Fruit fly (Drosophila melanogaster): ENCODE results near the gene CG14852.

The CG14852 gene

DNA sequence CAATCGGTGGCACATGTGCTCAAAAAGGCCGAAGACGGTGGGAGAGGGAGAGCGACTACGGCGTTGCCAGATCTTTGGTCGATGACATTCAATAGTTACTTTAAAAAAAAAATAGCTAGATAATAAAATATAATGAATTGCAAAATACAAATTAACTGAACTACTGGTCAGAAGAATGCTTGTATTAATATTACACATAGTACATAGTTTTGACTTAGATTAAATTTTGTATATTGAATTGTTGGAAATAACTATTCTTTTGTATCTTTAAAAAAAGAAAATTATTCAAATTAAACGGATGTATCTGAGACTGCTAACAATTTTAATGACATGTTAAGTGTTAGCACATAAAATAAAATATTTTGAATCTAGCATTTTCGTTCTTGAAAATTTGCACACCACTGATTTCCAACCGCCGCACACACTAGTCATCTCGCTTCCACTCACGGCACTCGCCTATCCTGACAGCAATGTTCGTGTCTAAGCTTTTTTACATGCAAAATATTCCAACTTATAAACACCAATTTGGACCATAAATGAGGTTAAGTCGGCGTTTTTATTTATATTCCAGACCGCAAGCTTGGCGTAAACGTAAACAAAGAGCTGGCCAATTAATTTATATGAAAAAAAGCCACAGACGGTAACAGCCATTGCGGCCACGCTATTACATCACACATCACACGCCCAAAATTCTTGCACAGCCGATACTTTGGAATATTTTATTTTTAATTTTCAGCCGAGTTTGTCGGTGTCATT, 9.4 kb downstream of the CG14852 start (continued):
- TF ChIP-seq Six4 (GFP tag; optimal IDR thresholded peaks at IDR 0.05) (peak; percentile 59), CG3407 (GFP tag; optimal IDR thresholded peaks at IDR 0.05) (peak; percentile 44), peb (GFP tag; IDR thresholded peaks at IDR 0.05) (0 out of 2 replicates have a peak, but pooled peaks have one; percentile 18), cas (GFP tag; IDR thresholded peaks at IDR 0.05) (no peak), CG16815 (GFP tag; optimal IDR thresholded peaks at IDR 0.05) (peak; percentile 71), seq (GFP tag; IDR thresholded peaks at IDR 0.05) (no peak), Scr (GFP tag; IDR thresholded peaks at IDR 0.05; ENCODE audit: partially characterized antibody) (no peak), slp2 (GFP tag; optimal IDR thresholded peaks at IDR 0.05) (peak; percentile 11), dysf (GFP tag; IDR thresholded peaks at IDR 0.05) (peak; percentile 77), CG4404 (GFP tag; IDR thresholded peaks at IDR 0.05) (peak; percentile 56), Bdp1 (GFP tag; optimal IDR thresholded peaks at IDR 0.05) (peak; percentile 30), scrt (GFP tag; optimal IDR thresholded peaks at IDR 0.05) (peak; percentile 67), Hey (tag; optimal IDR thresholded peaks at IDR 0.05) (no peak), MBD-R2 (GFP tag; IDR thresholded peaks at IDR 0.05) (peak; percentile 39), CG9932 (GFP tag; IDR thresholded peaks at IDR 0.05) (peak; percentile 80), Gug (GFP tag; IDR thresholded peaks at IDR 0.05) (peak; percentile 48; the same call in 2 of the 4 replicates), cwo (GFP tag; optimal IDR thresholded peaks at IDR 0.05) (peak; percentile 71), GATAe (GFP tag; conservative IDR thresholded peaks at IDR 0.05) (no peak), vfl (GFP tag; optimal IDR thresholded peaks at IDR 0.05) (peak; percentile 50), cad (GFP tag; optimal IDR thresholded peaks at IDR 0.05) (no peak), da (GFP tag; optimal IDR thresholded peaks at IDR 0.05) (peak; percentile 8), Hmx (GFP tag; optimal IDR thresholded peaks at IDR 0.05) (peak; percentile 37), gce (GFP tag; IDR thresholded peaks at IDR 0.05) (no peak), CG10267 (tag; optimal IDR thresholded peaks at IDR 0.05) (peak; percentile 78), TFAM (GFP tag; optimal IDR thresholded peaks at IDR 0.05) (no peak), CG8359 (GFP tag; optimal IDR thresholded peaks at IDR 0.05; ENCODE audit: borderline replicate concordance) (peak; percentile 47), CG15269 (tag; optimal IDR thresholded peaks at IDR 0.05) (peak; percentile 82), gsb (GFP tag; IDR thresholded peaks at IDR 0.05) (no peak), CG1603 (tag; optimal IDR thresholded peaks at IDR 0.05) (peak; percentile 16), NFAT (GFP tag; IDR thresholded peaks at IDR 0.05) (no peak), CG32767 (GFP tag; IDR thresholded peaks at IDR 0.05) (peak; percentile 48; the same call in 1 of the 2 replicates), Sry-β (GFP tag; optimal IDR thresholded peaks at IDR 0.05) (peak; percentile 86), CG12236 (GFP tag; optimal IDR thresholded peaks at IDR 0.05) (no peak), crol (GFP tag; IDR thresholded peaks at IDR 0.05) (no peak), E2f2 (GFP tag; IDR thresholded peaks at IDR 0.05) (no peak), Bgb (GFP tag; IDR thresholded peaks at IDR 0.05; ENCODE audit: partially characterized antibody) (no peak), CG11696 (GFP tag; IDR thresholded peaks at IDR 0.05) (no peak), CG12299 (tag; optimal IDR thresholded peaks at IDR 0.05) (peak; percentile 20), gcm2 (GFP tag; optimal IDR thresholded peaks at IDR 0.05) (peak; percentile 36), tup (GFP tag; optimal IDR thresholded peaks at IDR 0.05) (no peak), CG31441 (GFP tag; IDR thresholded peaks at IDR 0.05) (peak; percentile 83), sqz (GFP tag; optimal IDR thresholded peaks at IDR 0.05) (peak; percentile 71), sisA (GFP tag; IDR thresholded peaks at IDR 0.05) (peak; percentile 56; the same call in 1 of the 2 replicates), klu (GFP tag; IDR thresholded peaks at IDR 0.05) (peak; percentile 74), Deaf1 (tag; optimal IDR thresholded peaks at IDR 0.05) (peak; percentile 56), hth (optimal IDR thresholded peaks at IDR 0.05) (no peak), pb (GFP tag; optimal IDR thresholded peaks at IDR 0.05) (no peak), CG12942 (GFP tag; optimal IDR thresholded peaks at IDR 0.05) (peak; percentile 51), sima (GFP tag; optimal IDR thresholded peaks at IDR 0.05) (no peak), CG6175 (GFP tag; IDR thresholded peaks at IDR 0.05) (no peak), CG4707 (GFP tag; optimal IDR thresholded peaks at IDR 0.05) (no peak)

Data from whole organism, embryonic.